Worm (Caenorhabditis elegans): ENCODE measurements around the gene clec-160.

Gene clec-160

DNA sequence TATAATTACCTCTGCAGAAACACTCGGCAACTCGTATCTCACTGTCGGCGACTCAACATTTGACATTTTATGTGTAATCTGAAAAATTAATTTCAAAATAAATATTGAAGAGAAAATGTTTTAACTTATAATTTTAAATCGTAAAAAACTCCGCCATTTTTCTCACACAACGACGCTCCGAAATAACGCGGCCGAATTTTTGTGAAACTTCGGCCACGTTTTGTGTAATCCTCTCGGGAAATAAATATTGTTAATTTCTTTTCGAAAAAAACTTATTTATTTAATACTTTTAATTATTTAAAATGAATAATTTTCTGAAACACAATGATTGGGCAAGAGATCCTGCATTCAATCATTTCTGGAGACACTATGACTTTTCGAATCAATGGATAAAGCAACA lies 31.6 kb upstream of the clec-160 start, which contains the start of the genes F10E9.7 and F10E9.5 (continued):
- TF ChIP-seq ceh-45 (GFP tag; IDR thresholded peaks at IDR 0.05) (no peak), pat-9 (tag; optimal IDR thresholded peaks at IDR 0.05) (no peak), K02D7.2 (tag; optimal IDR thresholded peaks at IDR 0.05) (no peak), F13H6.1 (tag; optimal IDR thresholded peaks at IDR 0.05) (peak; percentile 21), sdc-2 (tag; optimal IDR thresholded peaks at IDR 0.05) (no peak), lin-11 (tag; optimal IDR thresholded peaks at IDR 0.05) (no peak), hlh-15 (tag; optimal IDR thresholded peaks at IDR 0.05) (no peak), ceh-9 (tag; optimal IDR thresholded peaks at IDR 0.05) (no peak), ceh-18 (tag; optimal IDR thresholded peaks at IDR 0.05) (peak; percentile 2), ceh-34 (tag; optimal IDR thresholded peaks at IDR 0.05) (peak; percentile 49), unc-42 (tag; optimal IDR thresholded peaks at IDR 0.05) (peak; percentile 24), ceh-31 (tag; optimal IDR thresholded peaks at IDR 0.05) (peak; percentile 94), ahr-1 (tag; optimal IDR thresholded peaks at IDR 0.05) (peak; percentile 45), madf-2 (tag; optimal IDR thresholded peaks at IDR 0.05) (no peak), ceh-24 (tag; optimal IDR thresholded peaks at IDR 0.05) (no peak), ttx-3 (tag; optimal IDR thresholded peaks at IDR 0.05) (peak; percentile 52), fkh-6 (tag; optimal IDR thresholded peaks at IDR 0.05) (no peak), ztf-16 (tag; optimal IDR thresholded peaks at IDR 0.05) (peak; percentile 18), Y22D7AL.16 (tag; optimal IDR thresholded peaks at IDR 0.05) (no peak), unc-3 (GFP tag; conservative IDR thresholded peaks at IDR 0.05) (no peak), unc-3 (tag; optimal IDR thresholded peaks at IDR 0.05) (peak; percentile 29), ets-4 (tag; optimal IDR thresholded peaks at IDR 0.05) (peak; percentile 87), ceh-14 (tag; optimal IDR thresholded peaks at IDR 0.05) (peak; percentile 28), nfya-1 (tag; optimal IDR thresholded peaks at IDR 0.05) (peak; percentile 24), rnt-1 (tag; optimal IDR thresholded peaks at IDR 0.05) (peak; percentile 12), hlh-8 (tag; optimal IDR thresholded peaks at IDR 0.05) (peak; percentile 90), pros-1 (tag; optimal IDR thresholded peaks at IDR 0.05) (no peak)

ce11 chrIII:8305816-8306215 lies 30.0 kb upstream of the clec-160 start:
- TF ChIP-seq ceh-18 (tag; optimal IDR thresholded peaks at IDR 0.05) (no peak), tbx-2 (tag; optimal IDR thresholded peaks at IDR 0.05) (no peak), sox-2 (GFP tag; IDR thresholded peaks at IDR 0.05) (no peak), gmeb-2 (tag; optimal IDR thresholded peaks at IDR 0.05) (no peak), tbx-7 (tag; optimal IDR thresholded peaks at IDR 0.05) (no peak), ceh-14 (tag; optimal IDR thresholded peaks at IDR 0.05) (no peak), dmd-4 (tag; optimal IDR thresholded peaks at IDR 0.05; ENCODE audit: borderline replicate concordance) (no peak), npax-4 (tag; optimal IDR thresholded peaks at IDR 0.05) (no peak), ceh-34 (tag; optimal IDR thresholded peaks at IDR 0.05) (no peak), K02D7.2 (tag; optimal IDR thresholded peaks at IDR 0.05) (no peak), ceh-22 (tag; optimal IDR thresholded peaks at IDR 0.05) (no peak), fax-1 (tag; optimal IDR thresholded peaks at IDR 0.05) (no peak), unc-86 (tag; optimal IDR thresholded peaks at IDR 0.05) (no peak), nhr-11 (tag; optimal IDR thresholded peaks at IDR 0.05) (no peak), hlh-15 (tag; optimal IDR thresholded peaks at IDR 0.05) (no peak)

ce11 chrIII:8305304-8305703 lies 29.5 kb upstream of the clec-160 start:
- TF ChIP-seq F13H6.1 (tag; optimal IDR thresholded peaks at IDR 0.05) (no peak), fkh-6 (tag; optimal IDR thresholded peaks at IDR 0.05) (no peak), zip-5 (tag; optimal IDR thresholded peaks at IDR 0.05) (no peak), sdc-2 (tag; optimal IDR thresholded peaks at IDR 0.05) (no peak), fax-1 (tag; optimal IDR thresholded peaks at IDR 0.05) (no peak), elt-4 (tag; optimal IDR thresholded peaks at IDR 0.05) (no peak), ttx-3 (tag; optimal IDR thresholded peaks at IDR 0.05) (no peak), ceh-22 (tag; optimal IDR thresholded peaks at IDR 0.05) (no peak)

DNA sequence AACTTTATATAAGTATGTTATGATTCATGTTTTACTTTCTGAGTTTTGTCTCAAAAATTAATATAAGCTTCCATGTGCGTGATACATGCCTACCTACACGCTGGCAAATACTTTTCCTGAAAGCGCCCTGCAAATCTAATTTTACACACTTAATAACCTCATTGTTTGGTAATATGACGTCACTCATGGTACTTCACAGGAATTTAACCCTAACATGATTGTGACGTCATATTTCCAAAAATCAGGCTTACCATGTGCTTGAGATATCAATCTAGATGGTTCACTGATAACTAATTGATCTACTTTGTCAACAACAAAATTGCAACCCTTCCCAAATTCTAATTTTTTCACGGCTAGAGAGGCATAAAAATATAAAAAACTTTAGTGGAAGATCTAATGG lies 27.7 kb upstream of the clec-160 start:
- TF ChIP-seq madf-2 (tag; optimal IDR thresholded peaks at IDR 0.05) (no peak), ahr-1 (tag; optimal IDR thresholded peaks at IDR 0.05) (no peak), nhr-11 (tag; optimal IDR thresholded peaks at IDR 0.05) (no peak), sdc-2 (tag; optimal IDR thresholded peaks at IDR 0.05) (no peak), ceh-22 (tag; optimal IDR thresholded peaks at IDR 0.05) (no peak), ceh-6 (GFP tag; optimal IDR thresholded peaks at IDR 0.05) (no peak), ttx-3 (tag; optimal IDR thresholded peaks at IDR 0.05) (no peak), dmd-4 (tag; optimal IDR thresholded peaks at IDR 0.05; ENCODE audit: borderline replicate concordance) (no peak), syd-9 (tag; optimal IDR thresholded peaks at IDR 0.05) (no peak), pqm-1 (tag; optimal IDR thresholded peaks at IDR 0.05) (no peak), C08G9.2 (tag; optimal IDR thresholded peaks at IDR 0.05) (no peak), zip-5 (tag; optimal IDR thresholded peaks at IDR 0.05) (no peak), ref-2 (tag; optimal IDR thresholded peaks at IDR 0.05) (no peak)
